Fruit fly (Drosophila melanogaster): Measurements from ENCODE around the gene CG13721.
A peak's percentile ranks its signal among the peaks of the same experiment; 100 is the strongest.

- TF ChIP-seq CG13204 (GFP tag; optimal IDR thresholded peaks at IDR 0.05), result no peak
- no peak for TF ChIP-seq EcR (GFP tag; optimal IDR thresholded peaks at IDR 0.05)
- TF ChIP-seq CG10348 (GFP tag; IDR thresholded peaks at IDR 0.05), result no peak
- TF ChIP-seq Ets98B (GFP tag; IDR thresholded peaks at IDR 0.05), result no peak; the same call in 1 of the 2 replicates
- 0 out of 2 replicates have a peak, but pooled peaks have one; percentile 34 for TF ChIP-seq CG32121 (GFP tag; IDR thresholded peaks at IDR 0.05)
- TF ChIP-seq CG14655 (GFP tag; optimal IDR thresholded peaks at IDR 0.05), result peak; percentile 81
- TF ChIP-seq CG12605 (GFP tag; IDR thresholded peaks at IDR 0.05), result peak; percentile 38; the same call in 1 of the 2 replicates
- peak; percentile 76 for TF ChIP-seq CG8159 (tag; optimal IDR thresholded peaks at IDR 0.05)
These were observed 48.2 kb upstream of the CG13721 start for dm6 chr3L:4545731-4546130.

Data from whole organism, pupa.